Worm (Caenorhabditis elegans) whole organism, L1 larva: Measurements from ENCODE around the gene smc-4.
A peak's percentile ranks its signal among the peaks of the same experiment; 100 is the strongest.

Experiments
- aly-2 ChIP-seq: fragments of 150-350 bp; optimal IDR thresholded peaks from 2 replicates; lab custom pipeline; 2014; ENCODE audit warnings: missing biosample characterization, missing genetic modification characterization
- ama-1 ChIP-seq: fragments of 150-350 bp; optimal IDR thresholded peaks from 2 replicates; lab custom pipeline; 2014
- efl-1 ChIP-seq, 4 experiments: fragments of 150-350 bp; optimal IDR thresholded peaks in 3 of 4; peaks in 1 of 4; 1 replicate in 1 of 4; 2 replicates in 3 of 4; lab custom pipeline; 2014; ENCODE audit warnings: missing biosample characterization in 2 of 4, missing genetic modification characterization in 2 of 4, missing genetic modification reagents in 2 of 4
- lin-13 ChIP-seq: fragments of 150-350 bp; optimal IDR thresholded peaks from 2 replicates; lab custom pipeline; 2014; ENCODE audit warnings: missing biosample characterization, missing genetic modification reagents, missing genetic modification characterization
- mdl-1 ChIP-seq, 2 experiments: fragments of 150-350 bp; optimal IDR thresholded peaks; 2 replicates each; lab custom pipeline; 2014 to 2017; ENCODE audit warnings: missing biosample characterization in 2 of 2, missing genetic modification characterization in 2 of 2, inconsistent platforms in 1 of 2
- nhr-11 ChIP-seq: fragments of 150-350 bp; optimal IDR thresholded peaks from 2 replicates; lab custom pipeline; 2014; ENCODE audit warnings: missing biosample characterization, missing genetic modification characterization
- nhr-20 ChIP-seq: sonication (generic microtip); optimal IDR thresholded peaks from 2 replicates; lab custom pipeline; 2016; ENCODE audit warnings: mild to moderate bottlenecking, missing genetic modification characterization, missing compliant biosample characterization
- nhr-76 ChIP-seq: sonication (generic microtip); optimal IDR thresholded peaks from 2 replicates; lab custom pipeline; 2017; ENCODE audit warnings: missing biosample characterization, missing genetic modification characterization
- nhr-77 ChIP-seq: fragments of 150-350 bp; optimal IDR thresholded peaks from 2 replicates; lab custom pipeline; 2014; ENCODE audit warnings: missing biosample characterization, missing genetic modification characterization
- snpc-4 ChIP-seq: fragments of 150-350 bp; optimal IDR thresholded peaks from 2 replicates; lab custom pipeline; 2014; ENCODE audit warnings: missing biosample characterization, missing genetic modification characterization

DNA sequence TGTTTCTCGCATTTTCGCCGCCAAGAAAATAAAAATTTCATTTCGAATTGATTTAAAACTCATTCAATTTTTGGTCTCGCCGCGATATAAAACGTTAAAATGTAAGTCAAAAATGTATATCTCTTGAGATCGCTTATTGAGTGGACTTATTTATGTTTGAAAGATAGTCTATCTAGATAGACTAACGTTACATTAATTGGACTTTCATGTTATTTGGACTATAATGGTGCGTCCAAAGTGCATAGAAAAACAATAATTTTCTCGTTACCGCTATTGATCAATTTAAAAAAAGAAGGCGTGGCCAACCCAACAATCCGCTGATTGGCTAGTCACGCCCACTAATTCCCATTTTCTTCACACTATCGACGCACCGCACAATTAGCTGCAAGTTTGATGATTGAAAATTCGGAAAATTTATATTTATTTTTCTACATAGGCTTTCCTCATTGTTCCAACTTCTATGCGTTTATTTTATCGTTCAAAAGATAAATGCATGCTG lies 3.2 kb upstream of the smc-4 start, which contains the start of gene F35G12.5:
- TF ChIP-seq nhr-77 (no peak), nhr-11 (tag; lab: Kevin White, UChicago) (no peak), nhr-76 (tag; lab: Kevin White, UChicago) (no peak), nhr-20 (tag; lab: Kevin White, UChicago) (no peak), snpc-4 (tag; lab: Kevin White, UChicago) (no peak), ama-1 (no peak), efl-1 (optimal IDR thresholded peaks at IDR 0.05; lab: Kevin White, UChicago) (no peak), efl-1 (GFP tag; optimal IDR thresholded peaks at IDR 0.05 in 1 of 2; lab: Kevin White, UChicago) (peak in 1 of 2 experiments; percentile 45), aly-2 (tag; lab: Kevin White, UChicago) (no peak), lin-13 (GFP tag; lab: Kevin White, UChicago) (no peak), mdl-1 (tag; optimal IDR thresholded peaks at IDR 0.05; lab: Kevin White, UChicago) (no peak)
